Fruit fly (Drosophila melanogaster) whole organism, adult: ENCODE data around the gene OtopLb.
A peak's percentile ranks its signal among the peaks of the same experiment; 100 is the strongest.

ENCODE experiments used
- CG11617 ChIP-seq: fragments of 200-800 bp; sonication (Bioruptor generic); optimal IDR thresholded peaks from 2 replicates; lab custom pipeline; 2017; ENCODE audit warnings: mild to moderate bottlenecking, missing biosample characterization, missing genetic modification reagents, missing genetic modification characterization
- CG12768 ChIP-seq: fragments of 200-800 bp; sonication (Bioruptor generic); optimal IDR thresholded peaks from 2 replicates; lab custom pipeline; 2017; ENCODE audit warnings: missing biosample characterization, missing genetic modification characterization, mild to moderate bottlenecking, moderate library complexity, missing genetic modification reagents
- CG14711 ChIP-seq: fragments of 200-800 bp; sonication (Bioruptor generic); optimal IDR thresholded peaks from 2 replicates; lab custom pipeline; 2018; ENCODE audit warnings: missing biosample characterization, mild to moderate bottlenecking, missing genetic modification characterization, moderate library complexity
- CG1620 ChIP-seq: fragments of 200-800 bp; sonication (Bioruptor generic); optimal IDR thresholded peaks from 2 replicates; lab custom pipeline; 2016; ENCODE audit warnings: missing biosample characterization, missing genetic modification characterization
- CG33017 ChIP-seq: fragments of 200-800 bp; sonication (Bioruptor generic); optimal IDR thresholded peaks from 2 replicates; lab custom pipeline; 2018; ENCODE audit warnings: missing biosample characterization, mild to moderate bottlenecking, missing genetic modification characterization, moderate library complexity
- CG5204 ChIP-seq: fragments of 200-800 bp; sonication (Bioruptor generic); optimal IDR thresholded peaks from 2 replicates; lab custom pipeline; 2016; ENCODE audit warnings: missing biosample characterization, missing genetic modification characterization
- CG7045 ChIP-seq: fragments of 200-800 bp; sonication (Bioruptor generic); optimal IDR thresholded peaks from 2 replicates; lab custom pipeline; 2017; ENCODE audit warnings: missing biosample characterization, mild to moderate bottlenecking, missing genetic modification characterization
- CG7101 ChIP-seq: fragments of 200-800 bp; sonication (Bioruptor generic); optimal IDR thresholded peaks from 2 replicates; lab custom pipeline; 2018; ENCODE audit warnings: missing biosample characterization, mild to moderate bottlenecking, missing genetic modification characterization, moderate library complexity
- Clk ChIP-seq: fragments of 200-800 bp; sonication (Bioruptor generic); optimal IDR thresholded peaks from 2 replicates; lab custom pipeline; 2017; ENCODE audit warnings: missing biosample characterization, missing genetic modification characterization
- Crg-1 ChIP-seq: fragments of 200-800 bp; sonication (Bioruptor generic); optimal IDR thresholded peaks from 2 replicates; lab custom pipeline; 2016; ENCODE audit warnings: missing biosample characterization, missing genetic modification characterization
- Hr96 ChIP-seq: fragments of 200-800 bp; sonication (Bioruptor generic); optimal IDR thresholded peaks from 2 replicates; lab custom pipeline; 2016; ENCODE audit warnings: missing biosample characterization, missing genetic modification characterization
- Mnt ChIP-seq: fragments of 200-800 bp; sonication (Bioruptor generic); optimal IDR thresholded peaks from 2 replicates; lab custom pipeline; 2016; ENCODE audit warnings: missing biosample characterization, mild to moderate bottlenecking, missing genetic modification characterization
- bab1 ChIP-seq: fragments of 200-800 bp; sonication (Bioruptor generic); optimal IDR thresholded peaks from 3 replicates; lab custom pipeline; 2019; ENCODE audit warnings: missing biosample characterization, mild to moderate bottlenecking, missing genetic modification characterization, moderate library complexity
- cic ChIP-seq: fragments of 200-800 bp; sonication (Bioruptor generic); optimal IDR thresholded peaks from 2 replicates; lab custom pipeline; 2017; ENCODE audit warnings: missing biosample characterization, mild to moderate bottlenecking, missing genetic modification characterization, moderate library complexity
- cnc ChIP-seq, 2 experiments: fragments of >200 bp; optimal IDR thresholded peaks; 2 replicates each; lab custom pipeline; 2017
- kay ChIP-seq: fragments of 200-800 bp; sonication (Bioruptor generic); peaks from one replicate; lab custom pipeline; 2016; ENCODE audit warnings: missing biosample characterization, missing genetic modification characterization, borderline replicate concordance
- ovo ChIP-seq: fragments of 200-800 bp; sonication (Bioruptor generic); optimal IDR thresholded peaks from 2 replicates; lab custom pipeline; 2016; ENCODE audit warnings: missing biosample characterization, missing genetic modification characterization
- pad ChIP-seq: fragments of 200-800 bp; sonication (Bioruptor generic); optimal IDR thresholded peaks from 3 replicates; lab custom pipeline; 2017; ENCODE audit warnings: missing biosample characterization, missing genetic modification characterization, mild to moderate bottlenecking, moderate library complexity, missing genetic modification reagents
- tj ChIP-seq: fragments of 200-800 bp; sonication (Bioruptor generic); optimal IDR thresholded peaks from 3 replicates; lab custom pipeline; 2017; ENCODE audit warnings: missing biosample characterization, mild to moderate bottlenecking, missing genetic modification characterization, moderate library complexity
- toe ChIP-seq: fragments of 200-800 bp; sonication (Bioruptor generic); optimal IDR thresholded peaks from 2 replicates; lab custom pipeline; 2016; ENCODE audit warnings: missing biosample characterization, missing genetic modification characterization

Gene OtopLb

dm6 chr2L:3265635-3266034, 14.7 kb downstream of the OtopLb start:
- TF ChIP-seq pad (GFP tag; lab: Kevin White, UChicago) (no peak), Mnt (GFP tag; lab: Kevin White, UChicago) (no peak), cic (GFP tag; lab: Kevin White, UChicago) (no peak), CG12768 (GFP tag; lab: Kevin White, UChicago) (no peak), bab1 (GFP tag; lab: Kevin White, UChicago) (no peak), CG14711 (no peak), CG7045 (GFP tag; lab: Kevin White, UChicago) (no peak), CG11617 (GFP tag; lab: Kevin White, UChicago) (no peak), kay (no peak), Crg-1 (GFP tag; lab: Kevin White, UChicago) (no peak), toe (GFP tag; lab: Kevin White, UChicago) (no peak), CG1620 (GFP tag; lab: Kevin White, UChicago) (no peak), Clk (GFP tag; lab: Kevin White, UChicago) (no peak), CG33017 (tag; lab: Kevin White, UChicago) (no peak), CG7101 (tag; lab: Kevin White, UChicago) (no peak), Hr96 (GFP tag; lab: Kevin White, UChicago) (no peak), tj (no peak), ovo (GFP tag; lab: Kevin White, UChicago) (no peak)

dm6 chr2L:3246030-3246429, 34.3 kb downstream of the OtopLb start:
- TF ChIP-seq CG1620 (GFP tag; lab: Kevin White, UChicago) (no peak), tj (no peak), CG5204 (peak; percentile 39), CG7045 (GFP tag; lab: Kevin White, UChicago) (peak; percentile 22)

- TF ChIP-seq Clk (GFP tag; lab: Kevin White, UChicago) (no peak), cnc (optimal IDR thresholded peaks at IDR 0.05; lab: Kevin White, UChicago) (no peak), CG14711 (no peak), Hr96 (GFP tag; lab: Kevin White, UChicago) (no peak), CG1620 (GFP tag; lab: Kevin White, UChicago) (no peak), ovo (GFP tag; lab: Kevin White, UChicago) (no peak), Crg-1 (GFP tag; lab: Kevin White, UChicago) (no peak), CG7101 (tag; lab: Kevin White, UChicago) (no peak), CG12768 (GFP tag; lab: Kevin White, UChicago) (no peak), cic (GFP tag; lab: Kevin White, UChicago) (no peak), Mnt (GFP tag; lab: Kevin White, UChicago) (no peak), CG33017 (tag; lab: Kevin White, UChicago) (no peak), pad (GFP tag; lab: Kevin White, UChicago) (no peak), tj (no peak), bab1 (GFP tag; lab: Kevin White, UChicago) (no peak)
Measured at dm6 chr2L:3231239-3231638, 49.1 kb downstream of the OtopLb start.

- TF ChIP-seq CG7045 (GFP tag; lab: Kevin White, UChicago) = no peak
Measured at dm6 chr2L:3228694-3229093, 51.6 kb downstream of the OtopLb start.
